Fruit fly (Drosophila melanogaster) whole organism, embryonic: ENCODE results near the gene CG15725.

Source experiments
- Atf6 ChIP-seq: fragments of 200-800 bp; sonication (Bioruptor generic); IDR thresholded peaks from 2 replicates; pipeline ENCODE4 v1.3.6; 2022; ENCODE audit warnings: missing biosample characterization, missing genetic modification characterization
- C15 ChIP-seq: fragments of 200-800 bp; sonication (Bioruptor generic); IDR thresholded peaks from 3 replicates; pipeline ENCODE4 v1.3.6; 2022; ENCODE audit warnings: missing biosample characterization, missing genetic modification characterization
- CG10209 ChIP-seq: fragments of 200-800 bp; sonication (Bioruptor generic); optimal IDR thresholded peaks from 3 replicates; lab custom pipeline; 2017; ENCODE audit warnings: missing biosample characterization, mild to moderate bottlenecking, missing genetic modification characterization, missing genetic modification reagents
- CG10274 ChIP-seq: fragments of 200-800 bp; sonication (Bioruptor generic); optimal IDR thresholded peaks from 3 replicates; lab custom pipeline; 2017; ENCODE audit warnings: missing biosample characterization, mild to moderate bottlenecking, missing genetic modification characterization
- CG12769 ChIP-seq: fragments of 200-800 bp; sonication (Bioruptor generic); optimal IDR thresholded peaks from 2 replicates; lab custom pipeline; 2019; ENCODE audit warnings: missing biosample characterization, mild to moderate bottlenecking, missing genetic modification characterization, moderate library complexity
- CG14050 ChIP-seq: fragments of 200-800 bp; sonication (Bioruptor generic); IDR thresholded peaks from 3 replicates; pipeline ENCODE4 v1.3.6; 2022; ENCODE audit warnings: missing biosample characterization, missing genetic modification characterization
- CG15073 ChIP-seq: fragments of 200-800 bp; sonication (Bioruptor generic); optimal IDR thresholded peaks from 2 replicates; lab custom pipeline; 2016; ENCODE audit warnings: missing biosample characterization, missing genetic modification characterization
- CG2678 ChIP-seq: fragments of 200-800 bp; sonication (Bioruptor generic); optimal IDR thresholded peaks from 3 replicates; lab custom pipeline; 2019; ENCODE audit warnings: missing biosample characterization, mild to moderate bottlenecking, missing genetic modification characterization, moderate library complexity
- CG30403 ChIP-seq: fragments of 200-800 bp; sonication (Bioruptor generic); optimal IDR thresholded peaks from 3 replicates; lab custom pipeline; 2016; ENCODE audit warnings: missing biosample characterization, missing genetic modification characterization
- CG3065 ChIP-seq: fragments of 200-800 bp; sonication (Bioruptor generic); optimal IDR thresholded peaks from 2 replicates; lab custom pipeline; 2016; ENCODE audit warnings: missing biosample characterization, missing genetic modification characterization
- CG32532 ChIP-seq: fragments of 200-800 bp; sonication (Bioruptor generic); IDR thresholded peaks from 2 replicates; pipeline ENCODE4 v1.3.6; 2022; ENCODE audit warnings: missing biosample characterization, missing genetic modification characterization
- CG3995 ChIP-seq: fragments of 200-800 bp; sonication (Bioruptor generic); optimal IDR thresholded peaks from 3 replicates; lab custom pipeline; 2016; ENCODE audit warnings: missing biosample characterization, missing genetic modification characterization
- CG4854 ChIP-seq: fragments of 200-800 bp; sonication (Bioruptor generic); optimal IDR thresholded peaks from 2 replicates; lab custom pipeline; 2016; ENCODE audit warnings: missing biosample characterization, missing genetic modification characterization, inconsistent platforms
- CG6813 ChIP-seq: fragments of 200-800 bp; sonication (Bioruptor generic); optimal IDR thresholded peaks from 2 replicates; lab custom pipeline; 2017; ENCODE audit warnings: missing biosample characterization, missing genetic modification characterization, mild to moderate bottlenecking, moderate library complexity, missing genetic modification reagents
- CG7357 ChIP-seq: fragments of 200-800 bp; sonication (Bioruptor generic); IDR thresholded peaks from 3 replicates; pipeline ENCODE4 v1.3.6; 2022; ENCODE audit warnings: missing biosample characterization, missing genetic modification characterization
- CG7556 ChIP-seq: fragments of 200-800 bp; sonication (Bioruptor generic); optimal IDR thresholded peaks from 2 replicates; lab custom pipeline; 2017; ENCODE audit warnings: missing biosample characterization, mild to moderate bottlenecking, missing genetic modification characterization
- CG7786 ChIP-seq: fragments of 200-800 bp; sonication (Bioruptor generic); optimal IDR thresholded peaks from 2 replicates; lab custom pipeline; 2016; ENCODE audit warnings: missing biosample characterization, missing genetic modification characterization
- CG9727 ChIP-seq: fragments of 200-800 bp; sonication (Bioruptor generic); optimal IDR thresholded peaks from 3 replicates; lab custom pipeline; 2017; ENCODE audit warnings: missing biosample characterization, mild to moderate bottlenecking, missing genetic modification characterization
- Doc2 ChIP-seq: fragments of 200-800 bp; sonication (Bioruptor generic); IDR thresholded peaks from 2 replicates; pipeline ENCODE4 v1.3.6; 2022; ENCODE audit warnings: missing biosample characterization, missing genetic modification characterization
- Dref ChIP-seq: fragments of 200-800 bp; sonication (Bioruptor generic); IDR thresholded peaks from 2 replicates; pipeline ENCODE4 v1.3.6; 2022; ENCODE audit warnings: missing biosample characterization, missing genetic modification characterization
- Ets65A ChIP-seq: fragments of 200-800 bp; sonication (Bioruptor generic); peaks from one replicate; lab custom pipeline; 2016; ENCODE audit warnings: missing biosample characterization, missing genetic modification characterization
- Fer3 ChIP-seq: fragments of 200-800 bp; sonication (Bioruptor generic); optimal IDR thresholded peaks from 2 replicates; lab custom pipeline; 2018; ENCODE audit warnings: missing biosample characterization, mild to moderate bottlenecking, missing genetic modification characterization, moderate library complexity
- H15 ChIP-seq: fragments of 200-800 bp; sonication (Bioruptor generic); IDR thresholded peaks from 3 replicates; pipeline ENCODE4 v1.3.6; 2022; ENCODE audit warnings: missing biosample characterization, missing genetic modification characterization
- Hand ChIP-seq: fragments of 200-800 bp; sonication (Bioruptor generic); optimal IDR thresholded peaks from 2 replicates; lab custom pipeline; 2017; ENCODE audit warnings: mild to moderate bottlenecking, missing biosample characterization, missing genetic modification reagents, missing genetic modification characterization
- Hmr ChIP-seq: fragments of 200-800 bp; sonication (Bioruptor generic); optimal IDR thresholded peaks from 3 replicates; lab custom pipeline; 2017; ENCODE audit warnings: mild to moderate bottlenecking, missing biosample characterization, missing genetic modification reagents, missing genetic modification characterization
- Hr39 ChIP-seq: fragments of >200 bp; optimal IDR thresholded peaks from 2 replicates; lab custom pipeline; 2017
- NC2β ChIP-seq: fragments of 200-800 bp; sonication (Bioruptor generic); optimal IDR thresholded peaks from 2 replicates; lab custom pipeline; 2016; ENCODE audit warnings: missing biosample characterization, missing genetic modification characterization
- NK7.1 ChIP-seq: fragments of 200-800 bp; sonication (Bioruptor generic); optimal IDR thresholded peaks from 3 replicates; lab custom pipeline; 2016; ENCODE audit warnings: missing biosample characterization, missing genetic modification characterization
- Oli ChIP-seq: fragments of 200-800 bp; sonication (Bioruptor generic); optimal IDR thresholded peaks from 2 replicates; lab custom pipeline; 2018; ENCODE audit warnings: missing biosample characterization, mild to moderate bottlenecking, missing genetic modification characterization, moderate library complexity
- Pdp1 ChIP-seq, 2 experiments: fragments of 200-800 bp; sonication (Bioruptor generic); optimal IDR thresholded peaks; 3 replicates each; lab custom pipeline; 2016; ENCODE audit warnings: missing biosample characterization in 2 of 2, missing genetic modification characterization in 2 of 2, mild to moderate bottlenecking in 1 of 2, moderate library complexity in 1 of 2
- Six4 ChIP-seq: fragments of 200-800 bp; sonication (Bioruptor generic); optimal IDR thresholded peaks from 2 replicates; lab custom pipeline; 2016; ENCODE audit warnings: missing biosample characterization, missing genetic modification characterization
- Tbp ChIP-seq: fragments of >200 bp; optimal IDR thresholded peaks from 2 replicates; lab custom pipeline; 2018; ENCODE audit warnings: missing biosample characterization, missing genetic modification characterization
- Vsx1 ChIP-seq: fragments of 200-800 bp; sonication (Bioruptor generic); optimal IDR thresholded peaks from 2 replicates; lab custom pipeline; 2017; ENCODE audit warnings: missing biosample characterization, mild to moderate bottlenecking, missing genetic modification characterization, missing genetic modification reagents
- al ChIP-seq: fragments of 200-800 bp; sonication (Bioruptor generic); IDR thresholded peaks from 2 replicates; pipeline ENCODE4 v1.3.6; 2022; ENCODE audit warnings: missing biosample characterization, missing genetic modification characterization
- caup ChIP-seq: fragments of 200-800 bp; sonication (Bioruptor generic); optimal IDR thresholded peaks from 3 replicates; lab custom pipeline; 2017; ENCODE audit warnings: missing biosample characterization, mild to moderate bottlenecking, missing genetic modification characterization, moderate library complexity; ENCODE audit not compliant: severe bottlenecking
- chn ChIP-seq: fragments of 200-800 bp; sonication (Bioruptor generic); optimal IDR thresholded peaks from 2 replicates; lab custom pipeline; 2016; ENCODE audit warnings: missing biosample characterization, missing genetic modification characterization
- dm ChIP-seq: fragments of 200-800 bp; sonication (Bioruptor generic); optimal IDR thresholded peaks from 3 replicates; lab custom pipeline; 2016; ENCODE audit warnings: missing biosample characterization, missing genetic modification characterization
- dysf ChIP-seq: fragments of 200-800 bp; sonication (Bioruptor generic); IDR thresholded peaks from 3 replicates; pipeline ENCODE4 v1.3.6; 2022; ENCODE audit warnings: missing biosample characterization, missing genetic modification characterization
- emc ChIP-seq: fragments of 200-800 bp; sonication (Bioruptor generic); optimal IDR thresholded peaks from 2 replicates; lab custom pipeline; 2016; ENCODE audit warnings: missing biosample characterization, missing genetic modification characterization
- insv ChIP-seq, 2 experiments: fragments of 200-800 bp; sonication (Bioruptor generic); optimal IDR thresholded peaks; 3 replicates each; lab custom pipeline; 2016 to 2018; ENCODE audit warnings: missing biosample characterization in 2 of 2, missing genetic modification characterization in 2 of 2
- lola ChIP-seq, 3 experiments: fragments of >200 bp in 2 of 3; fragments of 200-800 bp in 1 of 3; sonication (Bioruptor generic) in 1 of 3; optimal IDR thresholded peaks; 2 replicates each; lab custom pipeline; 2017 to 2019; ENCODE audit warnings: missing biosample characterization in 3 of 3, missing genetic modification characterization in 3 of 3, mild to moderate bottlenecking in 1 of 3, moderate library complexity in 1 of 3
- pb ChIP-seq: fragments of 200-800 bp; sonication (Bioruptor generic); optimal IDR thresholded peaks from 3 replicates; lab custom pipeline; 2016; ENCODE audit warnings: missing biosample characterization, missing genetic modification characterization
- ranshi ChIP-seq: fragments of 200-800 bp; sonication (Bioruptor generic); IDR thresholded peaks from 2 replicates; pipeline ENCODE4 v1.3.6; 2022; ENCODE audit warnings: missing biosample characterization, missing genetic modification characterization
- seq ChIP-seq: fragments of 200-800 bp; sonication (Bioruptor generic); IDR thresholded peaks from 2 replicates; pipeline ENCODE4 v1.3.6; 2022; ENCODE audit warnings: missing biosample characterization, missing genetic modification characterization
- sna ChIP-seq: fragments of 200-800 bp; sonication (Bioruptor generic); IDR thresholded peaks from 2 replicates; pipeline ENCODE4 v1.3.6; 2022; ENCODE audit warnings: missing biosample characterization, missing genetic modification characterization; ENCODE audit not compliant: partially characterized antibody
- sr ChIP-seq: fragments of 200-800 bp; sonication (Bioruptor generic); IDR thresholded peaks from 3 replicates; pipeline ENCODE4 v1.3.6; 2022; ENCODE audit warnings: missing biosample characterization, missing genetic modification characterization
- sug ChIP-seq: fragments of 200-800 bp; optimal IDR thresholded peaks from 2 replicates; lab custom pipeline; 2019; ENCODE audit warnings: missing biosample characterization, mild to moderate bottlenecking, missing genetic modification characterization, moderate library complexity
- tna ChIP-seq: fragments of 200-800 bp; sonication (Bioruptor generic); IDR thresholded peaks from 2 replicates; pipeline ENCODE4 v1.3.6; 2022; ENCODE audit warnings: missing biosample characterization, missing genetic modification characterization; ENCODE audit not compliant: partially characterized antibody
- unc-4 ChIP-seq: fragments of 200-800 bp; sonication (Bioruptor generic); IDR thresholded peaks from 2 replicates; pipeline ENCODE4 v1.3.6; 2022; ENCODE audit warnings: missing biosample characterization, missing genetic modification characterization; ENCODE audit not compliant: partially characterized antibody

CG15725 gene

dm6 chrX:12755600-12756373 is 50.1 kb downstream of the CG15725 start (continued):
- no peak for TF ChIP-seq pb (GFP tag; lab: Kevin White, UChicago)
- peak; percentile 17 to 64 for TF ChIP-seq Pdp1 (GFP tag; optimal IDR thresholded peaks at IDR 0.05; lab: Kevin White, UChicago)
- peak; percentile 75 for TF ChIP-seq CG7786 (GFP tag; lab: Kevin White, UChicago)
- TF ChIP-seq Tbp (GFP tag; lab: Kevin White, UChicago): no peak
- 0 out of 3 replicates have a peak, but pooled peaks have one; percentile 56 for TF ChIP-seq C15 (GFP tag; lab: Robert Waterston, UW)
- TF ChIP-seq H15 (GFP tag; lab: Robert Waterston, UW): peak; percentile 58; the same call in 1 of the 3 replicates
- peak; percentile 33; the same call in 1 of the 3 replicates for TF ChIP-seq CG14050 (GFP tag; lab: Robert Waterston, UW)
- no peak for TF ChIP-seq unc-4 (GFP tag; lab: Robert Waterston, UW)
- TF ChIP-seq CG30403 (GFP tag; lab: Kevin White, UChicago): peak; percentile 83
- TF ChIP-seq sug (tag; lab: Kevin White, UChicago): peak; percentile 11
- peak; percentile 79 for TF ChIP-seq Oli (tag; lab: Kevin White, UChicago)
- peak; percentile 69 for TF ChIP-seq Vsx1 (GFP tag; lab: Kevin White, UChicago)
- TF ChIP-seq CG9727 (GFP tag; lab: Kevin White, UChicago): peak; percentile 87
- peak; percentile 33 for TF ChIP-seq CG6813 (GFP tag; lab: Kevin White, UChicago)
- TF ChIP-seq CG15073 (GFP tag; lab: Kevin White, UChicago): no peak
- peak; percentile 31 for TF ChIP-seq CG12769
- TF ChIP-seq Hmr (GFP tag; lab: Kevin White, UChicago): peak; percentile 88
- no peak for TF ChIP-seq Dref (GFP tag; lab: Robert Waterston, UW)
- TF ChIP-seq CG32532 (GFP tag; lab: Robert Waterston, UW): peak; percentile 86
- no peak for TF ChIP-seq NK7.1
- no peak for TF ChIP-seq sna
- TF ChIP-seq Doc2 (GFP tag; lab: Robert Waterston, UW): no peak
- TF ChIP-seq chn: peak; percentile 3
- TF ChIP-seq dm (GFP tag; lab: Kevin White, UChicago): peak; percentile 16
- peak; percentile 91 for TF ChIP-seq CG10209
- no peak for TF ChIP-seq NC2β
- peak; percentile 1 for TF ChIP-seq CG4854 (GFP tag; lab: Kevin White, UChicago)
- TF ChIP-seq CG3065 (GFP tag; lab: Kevin White, UChicago): peak; percentile 25
- peak; percentile 84 for TF ChIP-seq al (GFP tag; lab: Robert Waterston, UW)
- peak; percentile 67 for TF ChIP-seq CG10274 (GFP tag; lab: Kevin White, UChicago)
- peak; percentile 70 for TF ChIP-seq seq (GFP tag; lab: Robert Waterston, UW)
- TF ChIP-seq ranshi: peak; percentile 57; the same call in 1 of the 2 replicates
- no peak; the same call in 2 of the 3 replicates for TF ChIP-seq sr (GFP tag; lab: Robert Waterston, UW)
- TF ChIP-seq Six4 (GFP tag; lab: Kevin White, UChicago): peak; percentile 53
- TF ChIP-seq Atf6 (GFP tag; lab: Robert Waterston, UW): peak; percentile 49; the same call in 1 of the 2 replicates
- TF ChIP-seq dysf (GFP tag; lab: Robert Waterston, UW): peak; percentile 84
- TF ChIP-seq Hand: peak; percentile 74
- no peak for TF ChIP-seq Hr39
- no peak for TF ChIP-seq tna (GFP tag; lab: Robert Waterston, UW)
- TF ChIP-seq Ets65A (GFP tag; lab: Kevin White, UChicago): peak; percentile 95
- TF ChIP-seq Fer3 (tag; lab: Kevin White, UChicago): peak; percentile 60
- TF ChIP-seq CG2678 (tag; lab: Kevin White, UChicago): peak; percentile 89
- TF ChIP-seq CG7556 (GFP tag; lab: Kevin White, UChicago): peak; percentile 90
- no peak for TF ChIP-seq insv (GFP tag; optimal IDR thresholded peaks at IDR 0.05; lab: Kevin White, UChicago)
- no peak for TF ChIP-seq CG3995 (GFP tag; lab: Kevin White, UChicago)
- TF ChIP-seq CG7357 (GFP tag; lab: Robert Waterston, UW): peak; percentile 75
- TF ChIP-seq caup: peak; percentile 63
- TF ChIP-seq lola (GFP tag; optimal IDR thresholded peaks at IDR 0.05; lab: Kevin White, UChicago): peak in 1 of 3 experiments; percentile 41
- peak; percentile 43 for TF ChIP-seq emc
